Fruit fly (Drosophila melanogaster): Measurements from ENCODE around the gene CG14857.

The CG14857 gene

dm6 chr3R:14853767-14854191, 52.2 kb downstream of the CG14857 start (continued):
- TF ChIP-seq Optix (GFP tag; IDR thresholded peaks at IDR 0.05) (no peak), CG10979 (tag; optimal IDR thresholded peaks at IDR 0.05) (peak; percentile 30), Rx (GFP tag; IDR thresholded peaks at IDR 0.05) (no peak), CG12236 (GFP tag; optimal IDR thresholded peaks at IDR 0.05) (no peak), lmd (GFP tag; IDR thresholded peaks at IDR 0.05) (no peak), CoRest (tag; optimal IDR thresholded peaks at IDR 0.05) (no peak), CG17328 (GFP tag; IDR thresholded peaks at IDR 0.05) (no peak), CG10267 (tag; optimal IDR thresholded peaks at IDR 0.05) (peak; percentile 31), trem (tag; optimal IDR thresholded peaks at IDR 0.05) (peak; percentile 13), crp (GFP tag; optimal IDR thresholded peaks at IDR 0.05) (no peak), CG42726 (GFP tag; IDR thresholded peaks at IDR 0.05; ENCODE audit: partially characterized antibody) (no peak), CG34422 (GFP tag; IDR thresholded peaks at IDR 0.05) (no peak), Hmr (GFP tag; optimal IDR thresholded peaks at IDR 0.05) (peak; percentile 78), CG6765 (GFP tag; optimal IDR thresholded peaks at IDR 0.05) (peak; percentile 81), HHEX (GFP tag; optimal IDR thresholded peaks at IDR 0.05) (peak; percentile 51), otp (GFP tag; IDR thresholded peaks at IDR 0.05) (peak; percentile 20; the same call in 1 of the 3 replicates), vfl (GFP tag; optimal IDR thresholded peaks at IDR 0.05) (peak; percentile 66), pnt (GFP tag; optimal IDR thresholded peaks at IDR 0.05) (no peak), Bteb2 (GFP tag; optimal IDR thresholded peaks at IDR 0.05) (no peak), CG11695 (GFP tag; IDR thresholded peaks at IDR 0.05) (0 out of 3 replicates have a peak, but pooled peaks have one; percentile 15), Side (GFP tag; optimal IDR thresholded peaks at IDR 0.05) (peak; percentile 59), Dbx (GFP tag; IDR thresholded peaks at IDR 0.05) (peak; percentile 82; the same call in 2 of the 3 replicates), CG12659 (GFP tag; optimal IDR thresholded peaks at IDR 0.05) (peak; percentile 44), grau (tag; optimal IDR thresholded peaks at IDR 0.05) (peak; percentile 26), CG8944 (GFP tag; optimal IDR thresholded peaks at IDR 0.05) (no peak), CG11398 (GFP tag; optimal IDR thresholded peaks at IDR 0.05) (no peak), D (optimal IDR thresholded peaks at IDR 0.05) (peak; percentile 54), D (GFP tag; optimal IDR thresholded peaks at IDR 0.05) (no peak), CTCF (GFP tag; optimal IDR thresholded peaks at IDR 0.05) (no peak), her (GFP tag; optimal IDR thresholded peaks at IDR 0.05) (peak; percentile 64), fd96Cb (tag; optimal IDR thresholded peaks at IDR 0.05) (no peak), hbn (GFP tag; IDR thresholded peaks at IDR 0.05; ENCODE audit: partially characterized antibody) (no peak), MBD-R2 (GFP tag; IDR thresholded peaks at IDR 0.05) (0 out of 2 replicates have a peak, but pooled peaks have one; percentile 38), CG10147 (GFP tag; optimal IDR thresholded peaks at IDR 0.05) (no peak), NfI (GFP tag; optimal IDR thresholded peaks at IDR 0.05) (peak; percentile 19), Asciz (GFP tag; optimal IDR thresholded peaks at IDR 0.05) (peak; percentile 7), unpg (GFP tag; optimal IDR thresholded peaks at IDR 0.05) (peak; percentile 36), Usf (GFP tag; optimal IDR thresholded peaks at IDR 0.05) (no peak), jing (GFP tag; optimal IDR thresholded peaks at IDR 0.05) (no peak), CG33213 (GFP tag; optimal IDR thresholded peaks at IDR 0.05) (peak; percentile 12), Awh (GFP tag; IDR thresholded peaks at IDR 0.05) (peak; percentile 47; the same call in 1 of the 2 replicates), wor (GFP tag; IDR thresholded peaks at IDR 0.05) (no peak), ara (GFP tag; IDR thresholded peaks at IDR 0.05) (peak; percentile 39; the same call in 1 of the 2 replicates), mld (GFP tag; IDR thresholded peaks at IDR 0.05; ENCODE audit: partially characterized antibody) (no peak), HLH4C (GFP tag; IDR thresholded peaks at IDR 0.05; ENCODE audit: partially characterized antibody) (0 out of 3 replicates have a peak, but pooled peaks have one; percentile 10), bcd (GFP tag; optimal IDR thresholded peaks at IDR 0.05) (peak; percentile 36), CG2116 (GFP tag; optimal IDR thresholded peaks at IDR 0.05) (peak; percentile 35), CG11456 (GFP tag; IDR thresholded peaks at IDR 0.05) (0 out of 3 replicates have a peak, but pooled peaks have one; percentile 41), lola (GFP tag; optimal IDR thresholded peaks at IDR 0.05) (no peak), CG1832 (GFP tag; optimal IDR thresholded peaks at IDR 0.05) (peak; percentile 53), CG8281 (tag; optimal IDR thresholded peaks at IDR 0.05) (no peak)

Measured in whole organism, embryonic.